Worm (Caenorhabditis elegans): ENCODE data around the gene ZC239.17.

- TF ChIP-seq dao-5 (tag; optimal IDR thresholded peaks at IDR 0.05), result no peak
- TF ChIP-seq him-1 (tag; optimal IDR thresholded peaks at IDR 0.05), result no peak
- no peak for TF ChIP-seq W03F9.2 (tag; optimal IDR thresholded peaks at IDR 0.05)
Observed at ce11 chrII:3250195-3250594, 24.5 kb upstream of the ZC239.17 start.
